Worm (Caenorhabditis elegans) whole organism, early embryonic: ENCODE data around the gene F17C11.13.

Source experiments
- ama-1 ChIP-seq: fragments of 150-350 bp; optimal IDR thresholded peaks from 2 replicates; lab custom pipeline; 2014
- flt-1 ChIP-seq: fragments of 200-800 bp; sonication (Bioruptor generic); IDR thresholded peaks from 2 replicates; pipeline ENCODE4 v1.3.6; 2022; ENCODE audit warnings: missing genetic modification characterization, missing compliant biosample characterization
- scrt-1 ChIP-seq: fragments of 200-800 bp; sonication (Bioruptor generic); IDR thresholded peaks from 2 replicates; pipeline ENCODE4 v1.3.6; 2022; ENCODE audit warnings: missing genetic modification characterization, missing compliant biosample characterization

- TF ChIP-seq scrt-1 (GFP tag; lab: Robert Waterston, UW), result no peak
- no peak for TF ChIP-seq ama-1 (lab: Kevin White, UChicago)
- TF ChIP-seq flt-1 (GFP tag; lab: Robert Waterston, UW), result no peak
Observed at ce11 chrV:10909959-10910358, 45.8 kb upstream of the F17C11.13 start.
